Fruit fly (Drosophila melanogaster): ENCODE results near the gene eIF5B.

dm6 chr3L:3385437-3385802 is 75.4 kb downstream of the eIF5B start:
- no peak for TF ChIP-seq lola (GFP tag; optimal IDR thresholded peaks at IDR 0.05)
- TF ChIP-seq mld (GFP tag; IDR thresholded peaks at IDR 0.05; ENCODE audit: partially characterized antibody), result no peak
- TF ChIP-seq HLHmδ (GFP tag; optimal IDR thresholded peaks at IDR 0.05), result no peak
- TF ChIP-seq unpg (GFP tag; optimal IDR thresholded peaks at IDR 0.05), result no peak
- TF ChIP-seq al (GFP tag; IDR thresholded peaks at IDR 0.05), result no peak
- TF ChIP-seq CG11560 (tag; IDR thresholded peaks at IDR 0.05), result no peak
- no peak for TF ChIP-seq insv (GFP tag; optimal IDR thresholded peaks at IDR 0.05)
- TF ChIP-seq CG1233 (GFP tag; optimal IDR thresholded peaks at IDR 0.05), result no peak
- no peak for TF ChIP-seq Eip74EF (GFP tag; optimal IDR thresholded peaks at IDR 0.05)
- peak; percentile 41 for TF ChIP-seq Med (GFP tag)
- TF ChIP-seq hb (GFP tag; IDR thresholded peaks at IDR 0.05; ENCODE audit: partially characterized antibody), result no peak
- TF ChIP-seq NFAT (GFP tag; IDR thresholded peaks at IDR 0.05), result no peak
- no peak for TF ChIP-seq CG14965 (GFP tag; optimal IDR thresholded peaks at IDR 0.05; ENCODE audit: borderline replicate concordance)
- no peak for TF ChIP-seq unc-4 (GFP tag; IDR thresholded peaks at IDR 0.05; ENCODE audit: partially characterized antibody)
